Fruit fly (Drosophila melanogaster) whole organism, wandering third instar larva: ENCODE data around the gene SecCl.

Experiments used
- Dif ChIP-seq: fragments of 200-275, 200-300 bp; sonication (Bioruptor generic); optimal IDR thresholded peaks from 2 replicates; lab custom pipeline; 2018; ENCODE audit warnings: missing biosample characterization, missing genetic modification characterization; ENCODE audit not compliant: partially characterized antibody
- Hr78 ChIP-seq: fragments of >200 bp; optimal IDR thresholded peaks from 2 replicates; lab custom pipeline; 2017; ENCODE audit warnings: missing biosample characterization, missing genetic modification characterization
- Vsx2 ChIP-seq: fragments of 200-300, 225-300 bp; sonication (Bioruptor generic); optimal IDR thresholded peaks from 2 replicates; lab custom pipeline; 2018; ENCODE audit warnings: missing biosample characterization, missing genetic modification characterization; ENCODE audit not compliant: partially characterized antibody
- br ChIP-seq: fragments of 200-800 bp; sonication (Bioruptor generic); optimal IDR thresholded peaks from 2 replicates; lab custom pipeline; 2016; ENCODE audit warnings: missing biosample characterization, missing genetic modification characterization
- dsf ChIP-seq: sonication (Bioruptor generic); optimal IDR thresholded peaks from 2 replicates; lab custom pipeline; 2016; ENCODE audit warnings: missing biosample characterization, missing genetic modification characterization, borderline replicate concordance
- ey ChIP-seq: fragments of 200-800 bp; sonication (Bioruptor generic); optimal IDR thresholded peaks from 2 replicates; lab custom pipeline; 2016; ENCODE audit warnings: missing biosample characterization, missing genetic modification characterization
- foxo ChIP-seq, 2 experiments: fragments of 200-800 bp; sonication (Bioruptor generic); optimal IDR thresholded peaks; 2 replicates in 1 of 2; 3 replicates in 1 of 2; lab custom pipeline; 2016 to 2017; ENCODE audit warnings: missing biosample characterization in 2 of 2, missing genetic modification characterization in 2 of 2

Gene SecCl

DNA sequence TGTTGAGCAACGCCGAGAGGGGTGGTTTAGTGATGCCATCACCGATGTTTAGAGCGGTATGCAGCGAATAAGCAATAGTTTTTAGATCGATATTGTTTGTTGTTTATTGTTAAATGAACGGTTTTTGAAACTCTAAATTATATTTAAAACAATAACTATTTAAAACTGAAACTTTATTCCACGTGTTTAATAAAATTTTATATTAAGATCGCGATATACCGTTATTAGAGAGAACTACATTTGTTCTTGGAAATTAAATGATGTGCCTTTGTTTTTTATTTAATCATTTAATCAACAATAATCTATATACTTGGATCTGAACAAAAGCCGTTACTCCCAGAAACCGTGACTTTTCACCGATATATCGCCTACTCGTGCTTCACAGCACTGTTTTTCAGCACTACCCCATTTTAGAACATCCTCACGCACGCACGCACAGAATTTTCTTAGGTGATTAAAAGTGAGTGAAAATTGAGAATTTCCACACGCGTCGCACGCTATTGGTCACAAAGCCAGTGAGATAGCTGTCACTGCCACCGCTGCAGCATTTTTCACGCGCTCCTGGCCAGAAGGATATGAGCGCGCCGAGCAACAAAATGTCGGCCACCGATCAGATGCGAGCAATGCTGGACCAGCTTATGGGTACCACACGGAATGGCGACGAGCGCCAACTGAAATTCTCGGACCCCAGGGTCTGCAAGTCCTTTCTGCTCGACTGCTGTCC is 44.1 kb downstream of the SecCl start, which contains the start of the genes U4-U6-60K and CG7564 (continued):
- TF ChIP-seq Dif (no peak), Vsx2 (GFP tag; lab: Kevin White, UChicago) (no peak), dsf (GFP tag; lab: Kevin White, UChicago) (peak; percentile 74), foxo (GFP tag; optimal IDR thresholded peaks at IDR 0.05; lab: Kevin White, UChicago) (peak in 1 of 2 experiments; percentile 74), Hr78 (no peak), ey (peak; percentile 44), br (GFP tag; lab: Kevin White, UChicago) (peak; percentile 45)
